Fruit fly (Drosophila melanogaster): ENCODE data around the gene Atx-1.

DNA sequence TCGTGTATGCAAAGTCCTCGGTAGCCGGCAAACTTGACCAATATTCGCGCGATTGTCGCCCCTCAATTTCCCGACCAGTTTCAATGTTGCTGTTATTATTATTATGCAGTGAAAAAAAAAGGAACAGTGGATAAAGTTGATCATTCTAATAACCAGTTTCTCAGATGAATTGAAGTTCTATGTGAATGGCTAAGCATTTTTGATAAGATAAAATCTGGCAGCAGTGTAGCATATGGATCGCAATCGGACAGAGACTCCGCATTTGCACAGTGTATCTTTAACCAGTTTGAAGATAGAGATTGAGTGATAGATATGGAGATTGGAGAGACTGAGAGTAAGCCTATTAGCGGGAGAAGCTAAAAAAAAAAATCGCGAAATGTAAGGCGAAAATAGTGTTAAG, 29.6 kb upstream of the Atx-1 start:
- no peak for TF ChIP-seq psq (optimal IDR thresholded peaks at IDR 0.05)
- TF ChIP-seq h (optimal IDR thresholded peaks at IDR 0.05) = no peak
- no peak for TF ChIP-seq insv (optimal IDR thresholded peaks at IDR 0.05)
- TF ChIP-seq ttk (optimal IDR thresholded peaks at IDR 0.05) = no peak
- no peak for TF ChIP-seq Myc (optimal IDR thresholded peaks at IDR 0.05)
- TF ChIP-seq Sin3A (optimal IDR thresholded peaks at IDR 0.05) = no peak
